Fruit fly (Drosophila melanogaster) whole organism, prepupa: Measurements from ENCODE around the gene CG1233.

Source experiments
- Blimp-1 ChIP-seq: fragments of 200-800 bp; sonication (Bioruptor generic); optimal IDR thresholded peaks from 3 replicates; lab custom pipeline; 2017; ENCODE audit warnings: missing biosample characterization, missing genetic modification characterization, mild to moderate bottlenecking, moderate library complexity, missing genetic modification reagents
- CG10631 ChIP-seq: fragments of 200-800 bp; sonication (Bioruptor generic); optimal IDR thresholded peaks from 2 replicates; lab custom pipeline; 2016; ENCODE audit warnings: missing biosample characterization, missing genetic modification characterization
- CG11294 ChIP-seq: fragments of 200-800 bp; sonication (Bioruptor generic); IDR thresholded peaks from 2 replicates; pipeline ENCODE4 v1.3.6; 2022; ENCODE audit warnings: missing biosample characterization, missing genetic modification characterization
- CG11902 ChIP-seq: fragments of 200-800 bp; sonication (Bioruptor generic); optimal IDR thresholded peaks from 3 replicates; lab custom pipeline; 2016; ENCODE audit warnings: missing biosample characterization, missing genetic modification characterization
- CG15336 ChIP-seq: fragments of 200-800 bp; sonication (Bioruptor generic); IDR thresholded peaks from 2 replicates; pipeline ENCODE4 v1.3.6; 2022; ENCODE audit warnings: missing biosample characterization, missing genetic modification characterization
- CG16779 ChIP-seq: fragments of 200-800 bp; sonication (Bioruptor generic); optimal IDR thresholded peaks from 3 replicates; lab custom pipeline; 2017; ENCODE audit warnings: missing biosample characterization, mild to moderate bottlenecking, missing genetic modification characterization
- CG3032 ChIP-seq: fragments of 200-800 bp; optimal IDR thresholded peaks from 2 replicates; lab custom pipeline; 2019; ENCODE audit warnings: missing biosample characterization, mild to moderate bottlenecking, missing genetic modification characterization, moderate library complexity
- CG32006 ChIP-seq: fragments of 200-800 bp; sonication (Bioruptor generic); optimal IDR thresholded peaks from 3 replicates; lab custom pipeline; 2017; ENCODE audit warnings: missing biosample characterization, mild to moderate bottlenecking, missing genetic modification characterization
- CG34406 ChIP-seq: fragments of 200-800 bp; sonication (Bioruptor generic); optimal IDR thresholded peaks from 3 replicates; lab custom pipeline; 2016; ENCODE audit warnings: missing biosample characterization, missing genetic modification characterization
- CG6808 ChIP-seq: fragments of 200-800 bp; sonication (Bioruptor generic); optimal IDR thresholded peaks from 3 replicates; lab custom pipeline; 2017; ENCODE audit warnings: missing biosample characterization, missing genetic modification characterization, mild to moderate bottlenecking, moderate library complexity, missing genetic modification reagents
- CG6854 ChIP-seq: fragments of 200-800 bp; sonication (Bioruptor generic); optimal IDR thresholded peaks from 2 replicates; lab custom pipeline; 2017; ENCODE audit warnings: missing biosample characterization, mild to moderate bottlenecking, missing genetic modification characterization
- CG7368 ChIP-seq: fragments of 200-800 bp; sonication (Bioruptor generic); optimal IDR thresholded peaks from 3 replicates; lab custom pipeline; 2016; ENCODE audit warnings: missing biosample characterization, missing genetic modification characterization
- CG8119 ChIP-seq: fragments of 200-800 bp; sonication (Bioruptor generic); IDR thresholded peaks from 3 replicates; pipeline ENCODE4 v1.3.6; 2022; ENCODE audit warnings: missing biosample characterization, missing genetic modification characterization
- CG9139 ChIP-seq: fragments of 200-800 bp; sonication (Bioruptor generic); optimal IDR thresholded peaks from 3 replicates; lab custom pipeline; 2017; ENCODE audit warnings: missing biosample characterization, mild to moderate bottlenecking, missing genetic modification characterization
- Eip75B ChIP-seq: fragments of 200-800 bp; sonication (Bioruptor generic); optimal IDR thresholded peaks from 3 replicates; lab custom pipeline; 2016; ENCODE audit warnings: missing biosample characterization, missing genetic modification characterization
- Eip78C ChIP-seq: fragments of 200-800 bp; sonication (Bioruptor generic); peaks from one replicate; lab custom pipeline; 2016; ENCODE audit warnings: missing biosample characterization, missing genetic modification characterization
- Ets96B ChIP-seq: fragments of 200-800 bp; optimal IDR thresholded peaks from 2 replicates; lab custom pipeline; 2019; ENCODE audit warnings: missing biosample characterization, mild to moderate bottlenecking, missing genetic modification characterization, moderate library complexity
- Hr38 ChIP-seq: sonication (Bioruptor generic); optimal IDR thresholded peaks from 2 replicates; lab custom pipeline; 2016; ENCODE audit warnings: missing biosample characterization, missing genetic modification characterization
- Hr4 ChIP-seq: fragments of 200-800 bp; sonication (Bioruptor generic); optimal IDR thresholded peaks from 3 replicates; lab custom pipeline; 2016; ENCODE audit warnings: missing biosample characterization, missing genetic modification characterization
- Sox14 ChIP-seq: fragments of 200-800 bp; sonication (Bioruptor generic); optimal IDR thresholded peaks from 3 replicates; lab custom pipeline; 2016; ENCODE audit warnings: missing biosample characterization, missing genetic modification characterization
- achi ChIP-seq: fragments of 200-800 bp; sonication (Bioruptor generic); optimal IDR thresholded peaks from 3 replicates; lab custom pipeline; 2016; ENCODE audit warnings: missing biosample characterization, missing genetic modification characterization
- acj6 ChIP-seq: fragments of 200-800 bp; sonication (Bioruptor generic); optimal IDR thresholded peaks from 3 replicates; lab custom pipeline; 2016; ENCODE audit warnings: missing biosample characterization, missing genetic modification characterization
- fd59A ChIP-seq: fragments of 200-800 bp; sonication (Bioruptor generic); optimal IDR thresholded peaks from 2 replicates; lab custom pipeline; 2017; ENCODE audit warnings: missing biosample characterization, mild to moderate bottlenecking, missing genetic modification characterization, missing genetic modification reagents
- lz ChIP-seq: fragments of 200-800 bp; sonication (Bioruptor generic); optimal IDR thresholded peaks from 3 replicates; lab custom pipeline; 2016; ENCODE audit warnings: missing biosample characterization, missing genetic modification characterization
- net ChIP-seq: fragments of 200-800 bp; sonication (Bioruptor generic); optimal IDR thresholded peaks from 3 replicates; lab custom pipeline; 2016; ENCODE audit warnings: missing biosample characterization, missing genetic modification characterization
- pdm3 ChIP-seq: fragments of 200-800 bp; sonication (Bioruptor generic); optimal IDR thresholded peaks from 3 replicates; lab custom pipeline; 2016; ENCODE audit warnings: missing biosample characterization, missing genetic modification characterization
- salr ChIP-seq, 2 experiments: fragments of 200-800 bp; sonication (Bioruptor generic); optimal IDR thresholded peaks; 3 replicates each; lab custom pipeline; 2016 to 2018; ENCODE audit warnings: missing biosample characterization in 2 of 2, missing genetic modification characterization in 2 of 2, mild to moderate bottlenecking in 1 of 2
- spab ChIP-seq: fragments of 200-800 bp; sonication (Bioruptor generic); optimal IDR thresholded peaks from 2 replicates; lab custom pipeline; 2017; ENCODE audit warnings: missing biosample characterization, mild to moderate bottlenecking, missing genetic modification characterization, missing genetic modification reagents
- ss ChIP-seq, 2 experiments: fragments of 200-800 bp; sonication (Bioruptor generic); optimal IDR thresholded peaks; 2 replicates in 1 of 2; 3 replicates in 1 of 2; lab custom pipeline; 2017 to 2018; ENCODE audit warnings: mild to moderate bottlenecking in 2 of 2, missing biosample characterization in 2 of 2, missing genetic modification characterization in 2 of 2, moderate library complexity in 1 of 2
- svp ChIP-seq: fragments of 200-800 bp; sonication (Bioruptor generic); peaks from one replicate; lab custom pipeline; 2016; ENCODE audit warnings: missing biosample characterization, missing genetic modification characterization

Gene CG1233

dm6 chr3L:319145-320009 is 41.9 kb upstream of the CG1233 start, which contains the start of gene fwd (continued):
- peak; percentile 62 for TF ChIP-seq CG6854 (GFP tag; lab: Kevin White, UChicago)
- TF ChIP-seq spab = no peak
- TF ChIP-seq CG32006 (GFP tag; lab: Kevin White, UChicago) = no peak
- peak; percentile 66 to 73 for TF ChIP-seq ss (GFP tag; optimal IDR thresholded peaks at IDR 0.05; lab: Kevin White, UChicago)
- no peak for TF ChIP-seq lz
- TF ChIP-seq CG6808 (GFP tag; lab: Kevin White, UChicago) = peak; percentile 44

dm6 chr3L:320010-320337 is 41.3 kb upstream of the CG1233 start:
- TF ChIP-seq Eip78C (GFP tag; lab: Kevin White, UChicago) (peak; percentile 23), CG15336 (GFP tag; lab: Robert Waterston, UW) (0 out of 2 replicates have a peak, but pooled peaks have one; percentile 4), Sox14 (GFP tag; lab: Kevin White, UChicago) (no peak)
- TF ChIP-seq, all 60 proteins: peak for 2

dm6 chr3L:320798-321197 is 40.5 kb upstream of the CG1233 start:
- no peak for TF ChIP-seq svp (GFP tag; lab: Kevin White, UChicago)
- no peak for TF ChIP-seq CG11294 (GFP tag; lab: Robert Waterston, UW)
- TF ChIP-seq CG8119 (GFP tag; lab: Robert Waterston, UW) = no peak
- TF ChIP-seq Hr38 = no peak
- no peak for TF ChIP-seq fd59A

dm6 chr3L:321495-321894 is 39.8 kb upstream of the CG1233 start:
- TF ChIP-seq Hr4 (GFP tag; lab: Kevin White, UChicago) = no peak
- TF ChIP-seq salr (GFP tag; optimal IDR thresholded peaks at IDR 0.05; lab: Kevin White, UChicago) = no peak
- no peak for TF ChIP-seq CG15336 (GFP tag; lab: Robert Waterston, UW)
- no peak for TF ChIP-seq CG9139 (GFP tag; lab: Kevin White, UChicago)
- no peak for TF ChIP-seq CG7368 (GFP tag; lab: Kevin White, UChicago)
- TF ChIP-seq CG34406 (GFP tag; lab: Kevin White, UChicago) = no peak
- TF ChIP-seq achi (GFP tag; lab: Kevin White, UChicago) = no peak
- no peak for TF ChIP-seq CG10631 (GFP tag; lab: Kevin White, UChicago)
- no peak for TF ChIP-seq CG16779 (tag; lab: Kevin White, UChicago)
- no peak for TF ChIP-seq Blimp-1
- TF ChIP-seq Ets96B (tag; lab: Kevin White, UChicago) = no peak
- TF ChIP-seq Eip75B (GFP tag; lab: Kevin White, UChicago) = no peak
- no peak for TF ChIP-seq CG6808 (GFP tag; lab: Kevin White, UChicago)
- TF ChIP-seq net = no peak

- TF ChIP-seq CG6808 (GFP tag; lab: Kevin White, UChicago) = no peak
- TF ChIP-seq CG3032 (tag; lab: Kevin White, UChicago) = peak; percentile 7
- no peak for TF ChIP-seq ss (GFP tag; optimal IDR thresholded peaks at IDR 0.05; lab: Kevin White, UChicago)
- TF ChIP-seq Eip78C (GFP tag; lab: Kevin White, UChicago) = peak; percentile 60
These were observed 36.8 kb upstream of the CG1233 start, which contains the start of gene CG32344 for dm6 chr3L:324486-324885. Gene CG32344 (minus strand): TSS chr3L:324720.

dm6 chr3L:327833-328232 is 33.4 kb upstream of the CG1233 start, which contains the start of the genes Atac3 and Ptpmeg:
Gene Atac3 (minus strand): TSS chr3L:327992.
Gene Ptpmeg (plus strand): TSS chr3L:328097.
- TF ChIP-seq acj6 (GFP tag; lab: Kevin White, UChicago) = no peak
- no peak for TF ChIP-seq net
- no peak for TF ChIP-seq CG11902 (GFP tag; lab: Kevin White, UChicago)
- no peak for TF ChIP-seq pdm3 (GFP tag; lab: Kevin White, UChicago)
